Fruit fly (Drosophila melanogaster): ENCODE results near the gene CG17075.

The CG17075 gene

dm6 chr2L:285596-286023 is 18.3 kb upstream of the CG17075 start (continued):
- 0 out of 3 replicates have a peak, but pooled peaks have one; percentile 68 for TF ChIP-seq CG11456 (GFP tag; IDR thresholded peaks at IDR 0.05)
- peak; percentile 19 for TF ChIP-seq ewg (GFP tag; optimal IDR thresholded peaks at IDR 0.05)
- no peak for TF ChIP-seq Taf1 (GFP tag; IDR thresholded peaks at IDR 0.05)
- TF ChIP-seq CG2116 (GFP tag; optimal IDR thresholded peaks at IDR 0.05) = peak; percentile 71
- TF ChIP-seq her (GFP tag; optimal IDR thresholded peaks at IDR 0.05) = peak; percentile 47
- no peak for TF ChIP-seq NK7.1 (GFP tag; optimal IDR thresholded peaks at IDR 0.05)
- TF ChIP-seq Ets65A (GFP tag) = no peak
- no peak for TF ChIP-seq Trl (optimal IDR thresholded peaks at IDR 0.05)
- peak; percentile 54 for TF ChIP-seq Trl (GFP tag; optimal IDR thresholded peaks at IDR 0.05)
- no peak for TF ChIP-seq CG2129 (GFP tag; IDR thresholded peaks at IDR 0.05; ENCODE audit: partially characterized antibody)
- TF ChIP-seq CG17361 (GFP tag; IDR thresholded peaks at IDR 0.05) = 0 out of 3 replicates have a peak, but pooled peaks have one; percentile 33
- TF ChIP-seq Sin3A (optimal IDR thresholded peaks at IDR 0.05) = no peak
- TF ChIP-seq Bdp1 (GFP tag; optimal IDR thresholded peaks at IDR 0.05) = peak; percentile 38
- TF ChIP-seq stc (GFP tag; IDR thresholded peaks at IDR 0.05) = 0 out of 2 replicates have a peak, but pooled peaks have one; percentile 64
- no peak for TF ChIP-seq D (optimal IDR thresholded peaks at IDR 0.05)
- TF ChIP-seq D (GFP tag; optimal IDR thresholded peaks at IDR 0.05) = peak; percentile 12
- peak; percentile 21 for TF ChIP-seq CG4617 (GFP tag; optimal IDR thresholded peaks at IDR 0.05; ENCODE audit: borderline replicate concordance)
- TF ChIP-seq slbo (GFP tag; IDR thresholded peaks at IDR 0.05) = peak; percentile 61
- no peak; the same call in 2 of the 3 replicates for TF ChIP-seq so (GFP tag; IDR thresholded peaks at IDR 0.05)
- peak; percentile 68 for TF ChIP-seq grau (tag; optimal IDR thresholded peaks at IDR 0.05)
- peak; percentile 49 for TF ChIP-seq mirr (GFP tag; optimal IDR thresholded peaks at IDR 0.05)
- no peak for TF ChIP-seq schlank (tag; optimal IDR thresholded peaks at IDR 0.05)
- no peak for TF ChIP-seq toy (GFP tag; IDR thresholded peaks at IDR 0.05)
- TF ChIP-seq HmgZ (tag; optimal IDR thresholded peaks at IDR 0.05) = peak; percentile 66
- peak; percentile 33 for TF ChIP-seq CG10979 (tag; optimal IDR thresholded peaks at IDR 0.05)
- TF ChIP-seq pum (GFP tag; optimal IDR thresholded peaks at IDR 0.05) = peak; percentile 12
- no peak for TF ChIP-seq CkIIα-i1 (GFP tag; IDR thresholded peaks at IDR 0.05)
- peak; percentile 18; the same call in 1 of the 2 replicates for TF ChIP-seq CG7372 (GFP tag; IDR thresholded peaks at IDR 0.05)
- no peak for TF ChIP-seq kay (GFP tag; optimal IDR thresholded peaks at IDR 0.05)
- TF ChIP-seq lmd (GFP tag; IDR thresholded peaks at IDR 0.05) = peak; percentile 9; the same call in 1 of the 2 replicates
- no peak for TF ChIP-seq pita (GFP tag; optimal IDR thresholded peaks at IDR 0.05)
- no peak for TF ChIP-seq Abd-B (GFP tag; optimal IDR thresholded peaks at IDR 0.05)
- TF ChIP-seq CG17829 (tag; optimal IDR thresholded peaks at IDR 0.05) = peak; percentile 63
- TF ChIP-seq ftz-f1 (GFP tag; optimal IDR thresholded peaks at IDR 0.05) = peak; percentile 64
- peak; percentile 54 for TF ChIP-seq CG13296 (GFP tag; optimal IDR thresholded peaks at IDR 0.05)
- TF ChIP-seq Dip3 (GFP tag; optimal IDR thresholded peaks at IDR 0.05) = peak; percentile 54
- peak; percentile 48 for TF ChIP-seq CG17385 (GFP tag; optimal IDR thresholded peaks at IDR 0.05)
- TF ChIP-seq Lhr (GFP tag; optimal IDR thresholded peaks at IDR 0.05) = peak; percentile 50
- TF ChIP-seq Rfx (GFP tag; IDR thresholded peaks at IDR 0.05) = peak; percentile 75
- peak; percentile 53 for TF ChIP-seq CG9727 (GFP tag; optimal IDR thresholded peaks at IDR 0.05)
- TF ChIP-seq twi (tag; optimal IDR thresholded peaks at IDR 0.05) = no peak
- TF ChIP-seq CG7556 (GFP tag; optimal IDR thresholded peaks at IDR 0.05) = peak; percentile 43
- no peak for TF ChIP-seq CG12236 (GFP tag; optimal IDR thresholded peaks at IDR 0.05)
- TF ChIP-seq kni (GFP tag; optimal IDR thresholded peaks at IDR 0.05) = no peak
- no peak for TF ChIP-seq sima (GFP tag; optimal IDR thresholded peaks at IDR 0.05)
- no peak for TF ChIP-seq D19B (GFP tag; optimal IDR thresholded peaks at IDR 0.05)
- no peak for TF ChIP-seq CG6272 (GFP tag; IDR thresholded peaks at IDR 0.05)
- TF ChIP-seq Tbp (GFP tag; optimal IDR thresholded peaks at IDR 0.05) = no peak
- TF ChIP-seq CG32772 (GFP tag; IDR thresholded peaks at IDR 0.05) = no peak
- no peak for TF ChIP-seq wor (GFP tag; IDR thresholded peaks at IDR 0.05)
- TF ChIP-seq lov (optimal IDR thresholded peaks at IDR 0.05) = no peak
- TF ChIP-seq lov (GFP tag; IDR thresholded peaks at IDR 0.05) = 0 out of 3 replicates have a peak, but pooled peaks have one; percentile 47
- TF ChIP-seq CG3995 (GFP tag; optimal IDR thresholded peaks at IDR 0.05) = no peak
